Worm (Caenorhabditis elegans) whole organism, L1 larva: ENCODE measurements around the gene F35E8.13.
A peak's percentile ranks its signal among the peaks of the same experiment; 100 is the strongest.

Experiments used
- F16B12.6 ChIP-seq: fragments of 150-350 bp; optimal IDR thresholded peaks from 2 replicates; lab custom pipeline; 2014; ENCODE audit warnings: missing biosample characterization, missing genetic modification characterization
- aly-2 ChIP-seq: fragments of 150-350 bp; optimal IDR thresholded peaks from 2 replicates; lab custom pipeline; 2014; ENCODE audit warnings: missing biosample characterization, missing genetic modification characterization
- ama-1 ChIP-seq: fragments of 150-350 bp; optimal IDR thresholded peaks from 2 replicates; lab custom pipeline; 2014
- blmp-1 ChIP-seq: fragments of 150-350 bp; optimal IDR thresholded peaks from 2 replicates; lab custom pipeline; 2014; ENCODE audit warnings: missing biosample characterization, missing genetic modification characterization
- ceh-63 ChIP-seq: fragments of 200-800 bp; sonication (Bioruptor generic); optimal IDR thresholded peaks from 2 replicates; lab custom pipeline; 2018; ENCODE audit warnings: mild to moderate bottlenecking, missing genetic modification characterization, missing compliant biosample characterization
- ceh-8 ChIP-seq: fragments of 200-800 bp; sonication (Bioruptor generic); optimal IDR thresholded peaks from 2 replicates; lab custom pipeline; 2018; ENCODE audit warnings: mild to moderate bottlenecking, missing genetic modification characterization, moderate library complexity, missing compliant biosample characterization
- ceh-82 ChIP-seq, 3 experiments: fragments of 150-350 bp in 1 of 3; sonication (generic microtip) in 2 of 3; optimal IDR thresholded peaks; 2 replicates each; lab custom pipeline; 2014 to 2017; ENCODE audit warnings: missing biosample characterization in 3 of 3, missing genetic modification characterization in 3 of 3
- ceh-88 ChIP-seq: fragments of 200-800 bp; sonication (Bioruptor generic); IDR thresholded peaks from 2 replicates; pipeline ENCODE4 v1.3.6; 2022; ENCODE audit warnings: missing genetic modification characterization, missing compliant biosample characterization
- ceh-90 ChIP-seq: sonication (generic microtip); optimal IDR thresholded peaks from 2 replicates; lab custom pipeline; 2016; ENCODE audit warnings: missing genetic modification characterization, missing compliant biosample characterization
- ces-1 ChIP-seq: fragments of 150-350 bp; optimal IDR thresholded peaks from 2 replicates; lab custom pipeline; 2014; ENCODE audit warnings: missing biosample characterization, missing genetic modification reagents, missing genetic modification characterization
- dsc-1 ChIP-seq: sonication (generic microtip); optimal IDR thresholded peaks from 2 replicates; lab custom pipeline; 2016; ENCODE audit warnings: mild to moderate bottlenecking, missing genetic modification characterization, missing compliant biosample characterization
- efl-1 ChIP-seq, 4 experiments: fragments of 150-350 bp; optimal IDR thresholded peaks in 3 of 4; peaks in 1 of 4; 1 replicate in 1 of 4; 2 replicates in 3 of 4; lab custom pipeline; 2014; ENCODE audit warnings: missing biosample characterization in 2 of 4, missing genetic modification characterization in 2 of 4, missing genetic modification reagents in 2 of 4
- elt-2 ChIP-seq: sonication (generic microtip); optimal IDR thresholded peaks from 2 replicates; lab custom pipeline; 2016; ENCODE audit warnings: missing genetic modification characterization, mild to moderate bottlenecking, inconsistent platforms, missing compliant biosample characterization, missing genetic modification reagents
- ets-5 ChIP-seq: fragments of 200-800 bp; sonication (Bioruptor generic); IDR thresholded peaks from 2 replicates; pipeline ENCODE4 v1.3.6; 2022; ENCODE audit warnings: missing genetic modification characterization, missing compliant biosample characterization
- fkh-8 ChIP-seq: sonication (generic microtip); optimal IDR thresholded peaks from 2 replicates; lab custom pipeline; 2016; ENCODE audit warnings: mild to moderate bottlenecking, missing genetic modification characterization, missing compliant biosample characterization
- hlh-17 ChIP-seq: fragments of 200-800 bp; sonication (Bioruptor generic); optimal IDR thresholded peaks from 2 replicates; lab custom pipeline; 2018; ENCODE audit warnings: missing genetic modification characterization, mild to moderate bottlenecking, missing compliant biosample characterization, moderate library complexity, borderline replicate concordance
- irx-1 ChIP-seq: sonication (generic microtip); optimal IDR thresholded peaks from 2 replicates; lab custom pipeline; 2016; ENCODE audit warnings: missing genetic modification characterization, missing compliant biosample characterization
- jun-1 ChIP-seq: fragments of 150-350 bp; optimal IDR thresholded peaks from 2 replicates; lab custom pipeline; 2014; ENCODE audit warnings: missing biosample characterization, missing genetic modification reagents, missing genetic modification characterization
- lin-14 ChIP-seq: fragments of 200-800 bp; sonication (Bioruptor generic); optimal IDR thresholded peaks from 2 replicates; lab custom pipeline; 2018; ENCODE audit warnings: mild to moderate bottlenecking, missing genetic modification characterization, moderate library complexity, missing compliant biosample characterization
- lin-15B ChIP-seq: fragments of 150-350 bp; sonication (generic microtip); optimal IDR thresholded peaks from 3 replicates; lab custom pipeline; 2014; ENCODE audit warnings: missing biosample characterization, missing genetic modification characterization
- lin-35 ChIP-seq, 2 experiments: fragments of 150-350 bp; optimal IDR thresholded peaks; 2 replicates each; lab custom pipeline; 2014; ENCODE audit warnings: missing biosample characterization in 2 of 2, missing genetic modification characterization in 2 of 2, missing genetic modification reagents in 2 of 2
- mef-2 ChIP-seq: fragments of 150-350 bp; optimal IDR thresholded peaks from 2 replicates; lab custom pipeline; 2014; ENCODE audit warnings: missing biosample characterization, missing genetic modification characterization
- nhr-20 ChIP-seq: sonication (generic microtip); optimal IDR thresholded peaks from 2 replicates; lab custom pipeline; 2016; ENCODE audit warnings: mild to moderate bottlenecking, missing genetic modification characterization, missing compliant biosample characterization
- nhr-85 ChIP-seq: sonication (generic microtip); peaks from one replicate; lab custom pipeline; 2016; ENCODE audit warnings: missing genetic modification characterization, inconsistent platforms, missing compliant biosample characterization
- pag-3 ChIP-seq: sonication (generic microtip); optimal IDR thresholded peaks from 2 replicates; lab custom pipeline; 2017; ENCODE audit warnings: missing genetic modification characterization, mild to moderate bottlenecking, missing compliant biosample characterization, antibody characterized with exemption, borderline replicate concordance; ENCODE audit not compliant: insufficient read depth
- pqm-1 ChIP-seq: sonication (generic microtip); optimal IDR thresholded peaks from 3 replicates; lab custom pipeline; 2017; ENCODE audit warnings: missing biosample characterization, missing genetic modification characterization
- skn-1 ChIP-seq: fragments of 150-350 bp; optimal IDR thresholded peaks from 2 replicates; lab custom pipeline; 2014; ENCODE audit warnings: missing biosample characterization, missing genetic modification characterization
- snpc-4 ChIP-seq: fragments of 150-350 bp; optimal IDR thresholded peaks from 2 replicates; lab custom pipeline; 2014; ENCODE audit warnings: missing biosample characterization, missing genetic modification characterization
- snu-23 ChIP-seq: sonication (generic microtip); optimal IDR thresholded peaks from 2 replicates; lab custom pipeline; 2016; ENCODE audit warnings: missing genetic modification characterization, missing compliant biosample characterization
- swsn-7 ChIP-seq: sonication (generic microtip); optimal IDR thresholded peaks from 2 replicates; lab custom pipeline; 2016; ENCODE audit warnings: missing genetic modification characterization, missing compliant biosample characterization
- tlp-1 ChIP-seq: fragments of 150-350 bp; optimal IDR thresholded peaks from 2 replicates; lab custom pipeline; 2014; ENCODE audit warnings: missing biosample characterization, missing genetic modification characterization
- unc-98 ChIP-seq: fragments of 200-800 bp; sonication (Bioruptor generic); IDR thresholded peaks from 2 replicates; pipeline ENCODE4 v1.3.6; 2022; ENCODE audit warnings: missing genetic modification characterization, missing compliant biosample characterization
- xbp-1 ChIP-seq: sonication (generic microtip); optimal IDR thresholded peaks from 2 replicates; lab custom pipeline; 2016; ENCODE audit warnings: missing genetic modification characterization, missing compliant biosample characterization
- zag-1 ChIP-seq: fragments of 150-350 bp; optimal IDR thresholded peaks from 2 replicates; lab custom pipeline; 2014; ENCODE audit warnings: missing biosample characterization, missing genetic modification characterization
- ztf-4 ChIP-seq: fragments of 150-350 bp; optimal IDR thresholded peaks from 2 replicates; lab custom pipeline; 2014; ENCODE audit warnings: missing biosample characterization, missing genetic modification characterization

F35E8.13 gene

DNA sequence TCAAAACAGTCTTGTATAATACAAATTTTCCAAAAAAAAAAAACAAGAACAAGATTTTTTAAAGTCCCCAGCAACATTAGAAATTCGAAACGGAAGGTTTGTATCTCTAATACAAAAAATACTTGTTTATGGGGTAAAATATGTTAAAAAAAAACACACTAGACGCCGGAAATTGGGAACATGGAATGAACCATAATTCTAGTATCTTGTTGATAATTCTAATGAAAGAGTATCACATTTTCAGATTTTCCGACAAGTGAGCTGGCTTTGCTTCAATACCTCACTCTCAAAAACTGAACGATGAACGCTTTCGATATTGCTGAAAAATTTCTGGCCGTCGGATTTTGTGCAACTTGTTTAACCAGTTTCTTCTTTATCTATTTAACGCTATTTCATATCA, 25.4 kb upstream of the F35E8.13 start, which contains the start of gene str-60:
Gene str-60 (plus strand): TSS at position 301 of the 400 bp plus-strand sequence.
- TF ChIP-seq nhr-85 (tag; lab: Kevin White, UChicago) (no peak), lin-14 (GFP tag; lab: Kevin White, UChicago) (no peak), blmp-1 (tag; lab: Kevin White, UChicago) (no peak)
- TF ChIP-seq, all 84 proteins: peak for 0

DNA sequence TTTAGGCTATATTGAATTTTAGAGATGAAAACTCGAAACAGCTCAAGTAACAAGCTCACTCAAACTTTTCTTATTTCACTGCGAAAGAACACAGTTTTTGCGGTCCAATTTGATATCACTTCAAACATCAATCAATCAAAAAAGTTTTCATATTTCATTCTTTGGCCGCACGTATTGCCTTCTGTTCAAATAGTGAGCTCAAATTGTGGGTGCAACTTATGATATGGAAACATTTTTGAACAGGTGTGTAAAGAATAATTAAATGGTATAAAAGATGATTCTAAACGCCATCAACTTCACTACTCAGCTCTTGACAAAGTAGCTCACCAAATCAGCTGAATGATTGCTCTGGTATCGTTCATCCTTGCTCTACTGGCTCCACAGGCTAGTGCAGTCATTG, 23.4 kb upstream of the F35E8.13 start, which contains the start of gene T06C12.14:
Gene T06C12.14 (plus strand): TSS at position 301 of the 400 bp plus-strand sequence.
- TF ChIP-seq F16B12.6 (tag; lab: Kevin White, UChicago), result no peak
- no peak for TF ChIP-seq jun-1 (tag; lab: Kevin White, UChicago)
- no peak for TF ChIP-seq swsn-7
- TF ChIP-seq dsc-1, result no peak
- TF ChIP-seq snpc-4 (tag; lab: Kevin White, UChicago), result no peak
- no peak for TF ChIP-seq efl-1 (optimal IDR thresholded peaks at IDR 0.05; lab: Kevin White, UChicago)
- TF ChIP-seq efl-1 (GFP tag; optimal IDR thresholded peaks at IDR 0.05 in 1 of 2; lab: Kevin White, UChicago), result no peak
- TF ChIP-seq aly-2 (tag; lab: Kevin White, UChicago), result no peak
- TF ChIP-seq irx-1, result no peak
- no peak for TF ChIP-seq ces-1
- no peak for TF ChIP-seq hlh-17 (GFP tag; lab: Kevin White, UChicago)
- TF ChIP-seq xbp-1 (tag; lab: Kevin White, UChicago), result no peak
- TF ChIP-seq unc-98 (GFP tag; lab: Robert Waterston, UW), result no peak
- TF ChIP-seq ceh-82 (tag; optimal IDR thresholded peaks at IDR 0.05; lab: Kevin White, UChicago), result no peak
- TF ChIP-seq ceh-90 (tag; lab: Kevin White, UChicago), result no peak

DNA sequence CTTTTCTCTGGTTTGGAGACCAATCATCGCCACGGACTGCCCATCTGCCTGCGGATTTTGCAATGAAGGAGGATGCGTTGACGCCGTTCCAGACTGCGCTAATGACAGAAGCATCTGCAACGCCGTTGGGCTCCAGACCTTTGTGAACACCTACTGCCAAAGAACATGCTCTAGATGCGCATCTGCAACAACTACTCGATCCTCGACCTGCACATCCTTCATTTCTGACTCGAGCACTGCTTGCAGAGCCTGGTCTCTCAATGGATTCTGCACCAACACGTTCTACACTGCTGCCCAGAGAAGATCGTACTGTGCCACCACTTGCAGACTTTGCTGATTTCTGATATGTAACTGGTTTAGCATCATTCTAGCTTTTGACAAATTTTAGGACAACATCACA, 22.5 kb upstream of the F35E8.13 start:
- TF ChIP-seq efl-1 (optimal IDR thresholded peaks at IDR 0.05; lab: Kevin White, UChicago) (no peak), efl-1 (GFP tag; optimal IDR thresholded peaks at IDR 0.05 in 1 of 2; lab: Kevin White, UChicago) (peak in 1 of 2 experiments; percentile 90), skn-1 (tag; lab: Kevin White, UChicago) (no peak), fkh-8 (tag; lab: Kevin White, UChicago) (no peak), ceh-88 (no peak), snpc-4 (tag; lab: Kevin White, UChicago) (no peak)
- TF ChIP-seq, all 84 proteins: peak for 1

DNA sequence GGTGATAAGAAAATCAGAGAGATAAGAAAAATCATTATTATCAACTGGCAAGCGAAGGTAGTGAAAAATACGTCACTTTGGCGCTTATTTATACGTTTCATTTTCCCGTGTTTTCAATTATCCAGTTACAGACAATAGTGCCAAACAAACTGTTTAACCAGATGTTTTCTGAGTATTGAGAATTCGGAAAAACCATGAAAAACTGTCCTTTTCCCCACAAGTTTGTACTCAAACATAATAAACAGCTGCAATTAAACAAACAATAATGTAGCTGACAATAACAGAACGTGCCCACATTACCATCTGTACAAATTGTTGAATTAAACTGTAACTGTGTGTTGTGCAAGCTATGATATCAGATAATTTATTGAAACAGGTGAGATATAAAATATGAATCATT, 17.5 kb upstream of the F35E8.13 start, which contains the start of the genes F35E8.1 and F35E8.2:
Gene F35E8.1 (minus strand): TSS at position 101 of the 400 bp plus-strand sequence.
Gene F35E8.2 (plus strand): TSS at position 132 of the 400 bp plus-strand sequence.
- TF ChIP-seq elt-2, result peak; percentile 4

DNA sequence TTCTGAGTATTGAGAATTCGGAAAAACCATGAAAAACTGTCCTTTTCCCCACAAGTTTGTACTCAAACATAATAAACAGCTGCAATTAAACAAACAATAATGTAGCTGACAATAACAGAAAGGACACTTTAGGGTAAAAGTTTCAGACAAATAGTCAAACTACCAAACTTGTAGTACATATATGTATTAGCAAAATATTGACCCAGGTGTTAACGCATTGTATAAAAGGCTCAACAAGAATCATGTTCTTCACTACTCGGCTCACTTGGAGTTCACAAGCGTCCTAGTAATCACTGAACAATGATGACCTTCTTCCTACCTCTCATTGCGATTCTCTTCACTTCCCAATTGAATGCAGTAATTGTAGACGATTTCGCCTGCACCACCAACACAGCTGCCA, 11.2 kb upstream of the F35E8.13 start, which contains the start of gene F35E8.6:
Gene F35E8.6 (plus strand): TSS at position 301 of the 400 bp plus-strand sequence.
- no peak for TF ChIP-seq swsn-7
- TF ChIP-seq pag-3, result no peak
- no peak for TF ChIP-seq ztf-4 (tag; lab: Kevin White, UChicago)

DNA sequence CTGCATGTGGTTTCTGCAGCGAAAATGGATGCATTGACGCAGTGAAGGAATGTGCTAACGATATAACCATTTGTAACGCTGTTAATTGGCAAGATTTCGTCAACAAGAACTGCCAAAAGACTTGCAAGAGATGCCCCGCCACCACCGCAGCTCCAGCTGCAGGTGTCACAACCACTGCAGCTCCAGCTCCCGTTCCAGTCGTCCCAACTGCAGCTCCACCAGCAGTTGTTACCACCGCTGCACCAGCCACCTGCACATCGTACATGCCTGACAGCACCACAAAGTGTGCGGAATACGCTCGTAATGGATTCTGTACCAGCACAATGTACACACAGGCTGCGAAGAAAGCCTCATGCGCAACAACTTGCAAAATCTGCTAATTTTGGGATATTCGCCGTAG, 10.4 kb upstream of the F35E8.13 start:
- TF ChIP-seq mef-2 (tag; lab: Kevin White, UChicago), result no peak
- no peak for TF ChIP-seq zag-1
- no peak for TF ChIP-seq snu-23 (GFP tag; lab: Kevin White, UChicago)
- no peak for TF ChIP-seq pqm-1 (tag; lab: Kevin White, UChicago)
- no peak for TF ChIP-seq tlp-1
- no peak for TF ChIP-seq ceh-63 (GFP tag; lab: Kevin White, UChicago)
- TF ChIP-seq ets-5, result no peak
- TF ChIP-seq lin-15B (tag; lab: Kevin White, UChicago), result no peak
- no peak for TF ChIP-seq ama-1 (lab: Kevin White, UChicago)
- TF ChIP-seq lin-35 (GFP tag; optimal IDR thresholded peaks at IDR 0.05; lab: Kevin White, UChicago), result no peak
- TF ChIP-seq nhr-20 (tag; lab: Kevin White, UChicago), result no peak
- no peak for TF ChIP-seq ceh-8 (GFP tag; lab: Kevin White, UChicago)
- no peak for TF ChIP-seq nhr-85 (tag; lab: Kevin White, UChicago)
- no peak for TF ChIP-seq F16B12.6 (tag; lab: Kevin White, UChicago)
